Fruit fly (Drosophila melanogaster) whole organism, wandering third instar larva: ENCODE measurements around the gene Tektin-C.

Experiments used
- CG9705 ChIP-seq: fragments of 200-800 bp; sonication (Bioruptor generic); optimal IDR thresholded peaks from 2 replicates; lab custom pipeline; 2018; ENCODE audit warnings: missing biosample characterization, mild to moderate bottlenecking, missing genetic modification characterization
- CrebA ChIP-seq: fragments of 200-800 bp; sonication (Bioruptor generic); optimal IDR thresholded peaks from 2 replicates; lab custom pipeline; 2016; ENCODE audit warnings: missing biosample characterization, mild to moderate bottlenecking, missing genetic modification characterization, borderline replicate concordance
- Mio ChIP-seq: sonication (Bioruptor generic); optimal IDR thresholded peaks from 2 replicates; lab custom pipeline; 2016; ENCODE audit warnings: missing biosample characterization, missing genetic modification characterization
- OdsH ChIP-seq: fragments of 200-800 bp; sonication (Bioruptor generic); optimal IDR thresholded peaks from 2 replicates; lab custom pipeline; 2016; ENCODE audit warnings: missing biosample characterization, mild to moderate bottlenecking, missing genetic modification characterization
- Rel ChIP-seq, 2 experiments: fragments of 200-800 bp; sonication (Bioruptor generic) in 1 of 2; optimal IDR thresholded peaks; 2 replicates in 1 of 2; 3 replicates in 1 of 2; lab custom pipeline; 2016 to 2019; ENCODE audit warnings: mild to moderate bottlenecking in 2 of 2, missing biosample characterization in 2 of 2, missing genetic modification characterization in 2 of 2, moderate library complexity in 1 of 2
- Vsx2 ChIP-seq: fragments of 200-300, 225-300 bp; sonication (Bioruptor generic); optimal IDR thresholded peaks from 2 replicates; lab custom pipeline; 2018; ENCODE audit warnings: missing biosample characterization, missing genetic modification characterization; ENCODE audit not compliant: partially characterized antibody
- dl ChIP-seq, 2 experiments: fragments of 175-275, 200-275 bp in 1 of 2; fragments of 200-275 bp in 1 of 2; sonication (Bioruptor generic); optimal IDR thresholded peaks; lab custom pipeline; 2018; ENCODE audit warnings: mild to moderate bottlenecking in 2 of 2, missing biosample characterization in 2 of 2, missing genetic modification characterization in 2 of 2, moderate library complexity in 2 of 2; ENCODE audit not compliant: partially characterized antibody in 2 of 2, insufficient read depth in 1 of 2
- dsf ChIP-seq: sonication (Bioruptor generic); optimal IDR thresholded peaks from 2 replicates; lab custom pipeline; 2016; ENCODE audit warnings: missing biosample characterization, missing genetic modification characterization, borderline replicate concordance
- fru ChIP-seq: fragments of 200-800 bp; sonication (Bioruptor generic); optimal IDR thresholded peaks from 3 replicates; lab custom pipeline; 2016; ENCODE audit warnings: missing biosample characterization, mild to moderate bottlenecking, missing genetic modification characterization
- h ChIP-seq: fragments of 200-800 bp; sonication (Bioruptor generic); optimal IDR thresholded peaks from 3 replicates; lab custom pipeline; 2016; ENCODE audit warnings: missing biosample characterization, mild to moderate bottlenecking, missing genetic modification characterization
- rgr ChIP-seq: fragments of 200-800 bp; sonication (Bioruptor generic); optimal IDR thresholded peaks from 3 replicates; lab custom pipeline; 2016; ENCODE audit warnings: missing biosample characterization, mild to moderate bottlenecking, missing genetic modification characterization
- usp ChIP-seq: fragments of >200 bp; optimal IDR thresholded peaks from 2 replicates; lab custom pipeline; 2017; ENCODE audit warnings: missing biosample characterization, missing genetic modification characterization

DNA sequence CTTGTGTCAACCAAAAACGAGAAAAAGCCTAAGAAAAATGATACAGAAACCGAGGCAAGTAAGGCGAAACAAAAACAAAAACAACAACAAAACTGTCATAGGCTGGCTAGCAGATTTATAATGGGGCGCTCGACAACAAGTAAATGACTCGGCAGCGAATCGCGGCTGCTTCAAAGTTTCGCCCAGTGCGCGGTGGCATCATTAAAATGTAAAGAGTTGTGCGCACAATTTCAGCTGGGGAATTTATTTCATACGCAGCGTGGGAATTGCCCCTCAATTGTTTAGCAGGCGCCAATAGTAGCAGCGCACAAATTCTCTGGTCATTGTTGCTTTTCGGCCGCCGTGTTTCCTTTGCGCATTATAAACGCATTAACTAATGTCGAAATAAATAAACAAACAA lies 35.5 kb upstream of the Tektin-C start:
- TF ChIP-seq h (GFP tag; lab: Kevin White, UChicago) (no peak), dl (GFP tag; optimal IDR thresholded peaks at IDR 0.05; lab: Kevin White, UChicago; ENCODE audit: insufficient read depth in 1 of 2, partially characterized antibody in 2 of 2) (no peak), CG9705 (GFP tag; lab: Kevin White, UChicago) (no peak), rgr (no peak), dsf (GFP tag; lab: Kevin White, UChicago) (no peak), usp (GFP tag; lab: Kevin White, UChicago) (no peak), Mio (no peak), OdsH (GFP tag; lab: Kevin White, UChicago) (no peak), Rel (GFP tag; optimal IDR thresholded peaks at IDR 0.05; lab: Kevin White, UChicago) (no peak), Rel (tag; optimal IDR thresholded peaks at IDR 0.05; lab: Kevin White, UChicago) (no peak), CrebA (GFP tag; lab: Kevin White, UChicago) (no peak), Vsx2 (no peak), fru (GFP tag; lab: Kevin White, UChicago) (no peak)
